Worm (Caenorhabditis elegans) whole organism, late embryonic: Measurements from ENCODE around the gene F22F4.4.

ENCODE experiments used
- F13H6.1 ChIP-seq: sonication (generic microtip); optimal IDR thresholded peaks from 2 replicates; lab custom pipeline; 2016; ENCODE audit warnings: missing genetic modification characterization, missing compliant biosample characterization
- K02D7.2 ChIP-seq: sonication (generic microtip); optimal IDR thresholded peaks from 2 replicates; lab custom pipeline; 2017; ENCODE audit warnings: mild to moderate bottlenecking, missing genetic modification characterization, missing compliant biosample characterization
- K09A11.1 ChIP-seq: sonication (generic microtip); optimal IDR thresholded peaks from 2 replicates; lab custom pipeline; 2017; ENCODE audit warnings: antibody characterized with exemption, mild to moderate bottlenecking, missing genetic modification characterization, missing compliant biosample characterization; ENCODE audit not compliant: insufficient read depth
- Y22D7AL.16 ChIP-seq: sonication (generic microtip); optimal IDR thresholded peaks from 2 replicates; lab custom pipeline; 2016; ENCODE audit warnings: missing genetic modification characterization, missing compliant biosample characterization
- ceh-14 ChIP-seq: sonication (generic microtip); optimal IDR thresholded peaks from 2 replicates; lab custom pipeline; 2016; ENCODE audit warnings: missing genotype, missing genetic modification characterization, missing compliant biosample characterization
- ceh-18 ChIP-seq: sonication (generic microtip); optimal IDR thresholded peaks from 2 replicates; lab custom pipeline; 2016; ENCODE audit warnings: missing genetic modification characterization, missing compliant biosample characterization
- ceh-19 ChIP-seq: fragments of 200-800 bp; sonication (Bioruptor generic); optimal IDR thresholded peaks from 2 replicates; lab custom pipeline; 2018; ENCODE audit warnings: mild to moderate bottlenecking, missing genetic modification characterization, missing compliant biosample characterization
- ceh-2 ChIP-seq: sonication (generic microtip); optimal IDR thresholded peaks from 2 replicates; lab custom pipeline; 2016; ENCODE audit warnings: missing genotype, missing genetic modification characterization, missing compliant biosample characterization
- ceh-24 ChIP-seq: sonication (generic microtip); optimal IDR thresholded peaks from 2 replicates; lab custom pipeline; 2016; ENCODE audit warnings: mild to moderate bottlenecking, missing genetic modification characterization, missing compliant biosample characterization
- ceh-30 ChIP-seq: fragments of 150-350 bp; optimal IDR thresholded peaks from 2 replicates; lab custom pipeline; 2014; ENCODE audit warnings: missing biosample characterization, missing genetic modification characterization
- ceh-45 ChIP-seq: fragments of 200-800 bp; sonication (Bioruptor generic); IDR thresholded peaks from 2 replicates; pipeline ENCODE4 v1.3.6; 2022; ENCODE audit warnings: missing genetic modification reagents, missing genetic modification characterization, missing compliant biosample characterization
- ceh-9 ChIP-seq: sonication (generic microtip); optimal IDR thresholded peaks from 2 replicates; lab custom pipeline; 2016; ENCODE audit warnings: mild to moderate bottlenecking, missing genetic modification characterization, inconsistent platforms, missing compliant biosample characterization
- dmd-4 ChIP-seq: sonication (generic microtip); optimal IDR thresholded peaks from 2 replicates; lab custom pipeline; 2016; ENCODE audit warnings: borderline replicate concordance, missing genetic modification characterization, missing compliant biosample characterization
- eyg-1 ChIP-seq: sonication (generic microtip); optimal IDR thresholded peaks from 2 replicates; lab custom pipeline; 2016; ENCODE audit warnings: missing genotype, missing genetic modification characterization, missing compliant biosample characterization
- fax-1 ChIP-seq: sonication (generic microtip); optimal IDR thresholded peaks from 2 replicates; lab custom pipeline; 2016; ENCODE audit warnings: missing genotype, missing genetic modification characterization, missing compliant biosample characterization
- gmeb-2 ChIP-seq: sonication (generic microtip); optimal IDR thresholded peaks from 2 replicates; lab custom pipeline; 2016; ENCODE audit warnings: missing genetic modification characterization, inconsistent platforms, missing compliant biosample characterization
- hlh-13 ChIP-seq: fragments of 200-800 bp; sonication (Bioruptor generic); optimal IDR thresholded peaks from 2 replicates; lab custom pipeline; 2018; ENCODE audit warnings: mild to moderate bottlenecking, missing genetic modification characterization, missing compliant biosample characterization
- hlh-15 ChIP-seq: sonication (generic microtip); optimal IDR thresholded peaks from 2 replicates; lab custom pipeline; 2016; ENCODE audit warnings: missing genetic modification characterization, missing compliant biosample characterization
- hlh-30 ChIP-seq: sonication (generic microtip); optimal IDR thresholded peaks from 2 replicates; lab custom pipeline; 2017; ENCODE audit warnings: antibody characterized with exemption, missing genetic modification characterization, missing compliant biosample characterization; ENCODE audit not compliant: insufficient read depth
- hlh-8 ChIP-seq: sonication (generic microtip); optimal IDR thresholded peaks from 2 replicates; lab custom pipeline; 2016; ENCODE audit warnings: missing genotype, missing genetic modification characterization, missing compliant biosample characterization
- madf-2 ChIP-seq: sonication (generic microtip); optimal IDR thresholded peaks from 2 replicates; lab custom pipeline; 2017; ENCODE audit warnings: missing genetic modification characterization, missing compliant biosample characterization
- nhr-11 ChIP-seq: fragments of 150-350 bp; optimal IDR thresholded peaks from 2 replicates; lab custom pipeline; 2014; ENCODE audit warnings: missing biosample characterization, missing genetic modification characterization
- nhr-232 ChIP-seq: sonication (generic microtip); optimal IDR thresholded peaks from 2 replicates; lab custom pipeline; 2016; ENCODE audit warnings: missing genetic modification characterization, missing compliant biosample characterization
- npax-4 ChIP-seq: sonication (generic microtip); optimal IDR thresholded peaks from 2 replicates; lab custom pipeline; 2016; ENCODE audit warnings: missing genetic modification characterization, missing compliant biosample characterization
- odd-2 ChIP-seq: sonication (generic microtip); optimal IDR thresholded peaks from 2 replicates; lab custom pipeline; 2017; ENCODE audit warnings: antibody characterized with exemption, mild to moderate bottlenecking, missing genetic modification characterization, missing compliant biosample characterization
- pax-1 ChIP-seq: fragments of 150-350 bp; optimal IDR thresholded peaks from 2 replicates; lab custom pipeline; 2014; ENCODE audit warnings: missing biosample characterization, missing genetic modification characterization
- ref-2 ChIP-seq: sonication (generic microtip); optimal IDR thresholded peaks from 2 replicates; lab custom pipeline; 2016; ENCODE audit warnings: missing genetic modification characterization, missing compliant biosample characterization
- sdc-2 ChIP-seq: sonication (generic microtip); optimal IDR thresholded peaks from 2 replicates; lab custom pipeline; 2016; ENCODE audit warnings: missing genotype, missing genetic modification characterization, missing compliant biosample characterization
- sox-2 ChIP-seq: fragments of 200-800 bp; sonication (Bioruptor generic); IDR thresholded peaks from 2 replicates; pipeline ENCODE4 v1.3.6; 2022; ENCODE audit warnings: missing genetic modification reagents, missing genetic modification characterization, missing compliant biosample characterization
- syd-9 ChIP-seq: sonication (generic microtip); optimal IDR thresholded peaks from 2 replicates; lab custom pipeline; 2016; ENCODE audit warnings: mild to moderate bottlenecking, missing genetic modification characterization, moderate library complexity, missing compliant biosample characterization
- tbx-2 ChIP-seq: sonication (generic microtip); optimal IDR thresholded peaks from 2 replicates; lab custom pipeline; 2016; ENCODE audit warnings: missing genetic modification characterization, missing compliant biosample characterization
- unc-3 ChIP-seq, 2 experiments: fragments of 200-800 bp in 1 of 2; sonication (Bioruptor generic) in 1 of 2; sonication (generic microtip) in 1 of 2; conservative IDR thresholded peaks in 1 of 2; optimal IDR thresholded peaks in 1 of 2; 2 replicates each; pipeline versions ENCODE4 v1.3.6 to Lab custom; 2016 to 2022; ENCODE audit warnings: missing compliant biosample characterization in 2 of 2, missing genetic modification characterization in 2 of 2, missing genetic modification reagents in 1 of 2
- unc-42 ChIP-seq: sonication (generic microtip); optimal IDR thresholded peaks from 2 replicates; lab custom pipeline; 2016; ENCODE audit warnings: missing genotype, missing genetic modification characterization, missing compliant biosample characterization
- unc-55 ChIP-seq: sonication (generic microtip); optimal IDR thresholded peaks from 2 replicates; lab custom pipeline; 2017; ENCODE audit warnings: missing biosample characterization, missing genetic modification reagents, missing genetic modification characterization
- ztf-16 ChIP-seq: sonication (generic microtip); optimal IDR thresholded peaks from 2 replicates; lab custom pipeline; 2017; ENCODE audit warnings: missing genetic modification characterization, missing compliant biosample characterization

The F22F4.4 gene

DNA sequence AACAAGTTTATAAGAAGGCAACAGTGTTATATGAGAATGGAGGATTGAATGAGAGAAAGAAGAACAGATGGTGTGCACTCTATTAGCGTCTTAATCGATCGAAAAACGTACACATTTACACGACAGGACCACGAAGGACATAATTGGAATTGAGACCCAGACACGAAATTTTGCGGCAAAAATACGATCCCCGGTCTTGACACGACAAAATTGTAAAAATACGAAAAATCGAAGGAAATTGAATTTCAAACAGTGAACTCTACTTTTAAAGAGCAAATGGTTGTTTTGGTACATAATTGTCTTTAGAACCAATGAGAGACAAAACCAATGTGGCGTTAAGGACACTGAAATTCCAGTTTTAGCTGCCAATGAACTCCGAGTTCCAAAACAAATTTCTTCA lies 21.1 kb upstream of the F22F4.4 start, which contains the start of gene lelo-3:
Gene lelo-3, minus strand, starts transcription at position 101 of the 400 bp plus-strand sequence.
- TF ChIP-seq hlh-13 (no peak), ceh-19 (GFP tag; lab: Kevin White, UChicago) (no peak), hlh-30 (tag; lab: Kevin White, UChicago) (no peak), Y22D7AL.16 (no peak), odd-2 (tag; lab: Kevin White, UChicago) (no peak)

DNA sequence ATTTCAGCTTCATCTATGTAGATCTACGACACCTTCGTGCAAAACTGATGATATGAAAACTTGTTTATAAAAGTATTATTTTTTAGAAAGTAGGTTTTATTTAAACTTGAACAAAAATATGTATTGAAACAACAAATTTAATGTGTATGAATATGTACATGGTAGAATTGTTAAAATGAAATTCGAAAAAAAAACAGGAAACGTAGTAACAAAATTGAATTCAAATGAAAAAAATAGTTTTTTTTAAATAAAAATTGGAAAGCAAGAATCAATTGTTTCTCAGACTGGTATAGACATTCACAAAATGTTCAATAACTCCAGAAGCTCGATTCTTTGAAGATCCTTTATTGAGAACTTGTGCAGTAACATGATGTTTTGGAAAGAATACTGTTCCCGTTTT lies 19.4 kb upstream of the F22F4.4 start:
- no peak for TF ChIP-seq hlh-30 (tag; lab: Kevin White, UChicago)
- no peak for TF ChIP-seq Y22D7AL.16
- no peak for TF ChIP-seq nhr-232 (tag; lab: Kevin White, UChicago)
- TF ChIP-seq pax-1: no peak
- no peak for TF ChIP-seq ceh-30
- no peak for TF ChIP-seq K02D7.2
- TF ChIP-seq eyg-1: no peak
- TF ChIP-seq ref-2 (tag; lab: Kevin White, UChicago): no peak
- no peak for TF ChIP-seq dmd-4
- TF ChIP-seq odd-2 (tag; lab: Kevin White, UChicago): no peak
- TF ChIP-seq unc-42: no peak

ce11 chrX:6019886-6020469 lies 18.6 kb upstream of the F22F4.4 start, which contains the start of gene C09B8.4:
C09B8.4 (minus strand) TSS chrX:6019936.
- TF ChIP-seq dmd-4 (no peak), pax-1 (no peak)

DNA sequence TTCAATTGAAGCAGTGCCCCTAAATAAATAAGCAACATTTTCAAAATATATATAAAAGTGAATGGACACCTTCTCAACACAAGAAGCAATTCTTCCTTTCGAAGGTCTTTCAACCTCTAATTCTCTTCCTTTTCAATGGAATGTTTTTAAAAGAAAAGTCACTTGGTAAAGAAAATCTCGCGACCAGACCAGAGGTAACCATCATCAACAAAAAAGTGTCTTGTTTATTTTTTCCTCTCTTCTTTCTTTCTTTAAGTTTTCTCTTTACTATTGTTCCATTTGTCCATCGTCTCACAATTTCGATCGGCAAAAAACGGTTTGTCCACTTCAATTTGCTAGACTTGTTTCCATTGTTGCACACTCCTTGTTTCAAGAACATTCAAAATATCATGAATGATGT lies 13.8 kb upstream of the F22F4.4 start, which contains the start of gene C09B8.8:
Gene C09B8.8, plus strand, starts transcription at position 397 of the 400 bp plus-strand sequence.
- no peak for TF ChIP-seq ceh-18 (tag; lab: Kevin White, UChicago)
- TF ChIP-seq Y22D7AL.16: no peak
- TF ChIP-seq ceh-45 (GFP tag; lab: Robert Waterston, UW): no peak
- TF ChIP-seq madf-2 (tag; lab: Kevin White, UChicago): no peak
- TF ChIP-seq tbx-2 (tag; lab: Kevin White, UChicago): no peak

DNA sequence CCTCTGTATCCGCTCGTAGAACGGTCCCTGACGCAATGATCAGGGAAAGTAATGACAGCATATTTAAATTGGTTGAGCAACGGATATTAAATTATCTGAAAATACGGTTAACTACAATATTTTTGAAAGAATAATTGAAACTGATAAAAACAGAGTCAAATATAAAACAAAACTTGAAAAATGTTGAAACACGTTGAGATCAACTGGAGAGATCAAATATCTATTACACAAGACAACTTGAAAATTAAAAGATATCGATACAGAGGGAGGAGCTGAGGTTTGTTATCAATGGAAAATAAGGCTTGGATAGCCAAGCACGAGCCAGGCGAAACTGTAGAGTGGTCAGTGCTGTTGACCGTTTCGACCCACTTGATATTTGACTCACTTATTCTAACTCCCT lies 9.2 kb upstream of the F22F4.4 start, which contains the start of gene C09B8.3:
Gene C09B8.3, minus strand, starts transcription at position 101 of the 400 bp plus-strand sequence.
- TF ChIP-seq sox-2 (GFP tag; lab: Robert Waterston, UW): no peak
- no peak for TF ChIP-seq unc-55 (GFP tag; lab: Kevin White, UChicago)
- TF ChIP-seq hlh-8: no peak
- TF ChIP-seq fax-1 (tag; lab: Kevin White, UChicago): no peak
- TF ChIP-seq Y22D7AL.16: no peak
- no peak for TF ChIP-seq ceh-2 (tag; lab: Kevin White, UChicago)
- no peak for TF ChIP-seq nhr-11 (tag; lab: Kevin White, UChicago)
- no peak for TF ChIP-seq syd-9 (tag; lab: Kevin White, UChicago)
- TF ChIP-seq ceh-24 (tag; lab: Kevin White, UChicago): no peak
- no peak for TF ChIP-seq hlh-15 (tag; lab: Kevin White, UChicago)
- TF ChIP-seq nhr-232 (tag; lab: Kevin White, UChicago): no peak
- no peak for TF ChIP-seq ceh-9 (tag; lab: Kevin White, UChicago)
- TF ChIP-seq unc-3 (GFP tag; conservative IDR thresholded peaks at IDR 0.05; lab: Robert Waterston, UW): no peak
- TF ChIP-seq unc-3 (tag; optimal IDR thresholded peaks at IDR 0.05; lab: Kevin White, UChicago): no peak
- no peak for TF ChIP-seq ceh-30
- TF ChIP-seq ceh-14: no peak
- no peak for TF ChIP-seq npax-4 (tag; lab: Kevin White, UChicago)
- TF ChIP-seq sdc-2 (tag; lab: Kevin White, UChicago): no peak

DNA sequence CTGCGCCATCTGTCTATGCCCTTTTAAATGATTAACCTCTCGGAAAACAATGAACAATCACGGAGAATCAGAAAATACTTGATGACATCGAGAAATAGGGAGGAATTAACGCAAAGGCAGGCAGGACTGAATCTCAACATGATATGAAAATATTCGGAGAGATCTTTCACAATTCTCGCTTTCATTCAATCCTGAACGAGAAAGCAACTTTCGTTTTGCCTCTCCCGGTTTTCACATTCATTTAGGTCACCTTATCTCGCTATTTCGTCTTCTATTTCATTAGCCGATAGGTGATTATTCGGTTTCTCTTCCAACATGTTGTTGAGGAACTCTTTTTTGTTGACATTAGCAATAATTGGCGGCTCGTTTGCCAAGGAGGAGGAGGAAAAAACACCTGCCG lies 3.0 kb upstream of the F22F4.4 start:
- no peak for TF ChIP-seq ceh-18 (tag; lab: Kevin White, UChicago)
- no peak for TF ChIP-seq gmeb-2 (tag; lab: Kevin White, UChicago)
- no peak for TF ChIP-seq unc-42
- no peak for TF ChIP-seq ceh-14
- no peak for TF ChIP-seq hlh-15 (tag; lab: Kevin White, UChicago)
- TF ChIP-seq F13H6.1 (tag; lab: Kevin White, UChicago): no peak
- TF ChIP-seq K09A11.1 (tag; lab: Kevin White, UChicago): no peak
- no peak for TF ChIP-seq unc-3 (GFP tag; conservative IDR thresholded peaks at IDR 0.05; lab: Robert Waterston, UW)
- TF ChIP-seq unc-3 (tag; optimal IDR thresholded peaks at IDR 0.05; lab: Kevin White, UChicago): no peak
- no peak for TF ChIP-seq ztf-16 (tag; lab: Kevin White, UChicago)
- no peak for TF ChIP-seq sox-2 (GFP tag; lab: Robert Waterston, UW)
- TF ChIP-seq ceh-45 (GFP tag; lab: Robert Waterston, UW): no peak
